Fruit fly (Drosophila melanogaster): Measurements from ENCODE around the gene dmt.

Gene dmt

DNA sequence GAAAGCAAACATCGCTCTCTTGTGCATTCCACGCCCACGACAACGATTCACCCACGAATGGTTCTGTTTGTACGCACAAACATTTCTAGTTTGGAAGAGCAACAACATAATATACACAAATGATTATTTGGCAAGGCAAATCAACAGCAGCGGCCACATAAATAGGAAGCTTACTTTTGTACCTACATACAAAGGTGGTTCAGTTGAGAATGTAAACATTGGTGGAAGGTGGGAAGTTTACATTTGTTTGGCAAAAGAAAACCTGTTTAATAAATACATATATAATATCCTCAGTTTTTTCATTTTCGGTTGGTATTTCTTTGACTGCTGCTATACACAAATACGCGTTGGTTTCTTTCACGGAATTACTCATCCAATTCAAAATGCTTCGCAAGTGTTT lies 8.4 kb upstream of the dmt start (continued):
- peak; percentile 79 for TF ChIP-seq gsb-n (tag; optimal IDR thresholded peaks at IDR 0.05)
- peak; percentile 62 for TF ChIP-seq Bdp1 (GFP tag; optimal IDR thresholded peaks at IDR 0.05)
- no peak for TF ChIP-seq Xrp1 (GFP tag; IDR thresholded peaks at IDR 0.05)
- no peak for TF ChIP-seq dimm (GFP tag; IDR thresholded peaks at IDR 0.05)
- TF ChIP-seq Xbp1 (GFP tag; optimal IDR thresholded peaks at IDR 0.05), result peak; percentile 89
- TF ChIP-seq run (tag; optimal IDR thresholded peaks at IDR 0.05), result peak; percentile 87
- no peak for TF ChIP-seq CG32767 (GFP tag; IDR thresholded peaks at IDR 0.05)
- peak; percentile 76 for TF ChIP-seq CG18011 (GFP tag; optimal IDR thresholded peaks at IDR 0.05)
- TF ChIP-seq MBD-R2 (GFP tag; IDR thresholded peaks at IDR 0.05), result no peak
- TF ChIP-seq CG18599 (GFP tag; optimal IDR thresholded peaks at IDR 0.05), result peak; percentile 92
- TF ChIP-seq CG15269 (tag; optimal IDR thresholded peaks at IDR 0.05), result peak; percentile 93
- no peak for TF ChIP-seq cad (GFP tag; optimal IDR thresholded peaks at IDR 0.05)
- TF ChIP-seq Ravus (GFP tag; IDR thresholded peaks at IDR 0.05), result no peak
- TF ChIP-seq CG4707 (GFP tag; optimal IDR thresholded peaks at IDR 0.05), result peak; percentile 81
- TF ChIP-seq CG4617 (GFP tag; optimal IDR thresholded peaks at IDR 0.05; ENCODE audit: borderline replicate concordance), result peak; percentile 51
- peak; percentile 91 for TF ChIP-seq CG12659 (GFP tag; optimal IDR thresholded peaks at IDR 0.05)
- peak; percentile 40 for TF ChIP-seq MESR4 (GFP tag; optimal IDR thresholded peaks at IDR 0.05)
- TF ChIP-seq Awh (GFP tag; IDR thresholded peaks at IDR 0.05), result no peak
- peak; percentile 82 for TF ChIP-seq CG14710 (tag; optimal IDR thresholded peaks at IDR 0.05)
- no peak for TF ChIP-seq CG13287 (GFP tag; IDR thresholded peaks at IDR 0.05; ENCODE audit: partially characterized antibody)
- no peak for TF ChIP-seq CG10959 (GFP tag; IDR thresholded peaks at IDR 0.05)
- peak; percentile 78 for TF ChIP-seq CG1602 (GFP tag; optimal IDR thresholded peaks at IDR 0.05)
- peak; percentile 79 for TF ChIP-seq CG10267 (tag; optimal IDR thresholded peaks at IDR 0.05)
- peak; percentile 76 to 80 for TF ChIP-seq chif (GFP tag; optimal IDR thresholded peaks at IDR 0.05)
- TF ChIP-seq CG15073 (GFP tag; optimal IDR thresholded peaks at IDR 0.05), result peak; percentile 55
- no peak for TF ChIP-seq CG16779 (GFP tag; IDR thresholded peaks at IDR 0.05)
- TF ChIP-seq ttk (GFP tag; IDR thresholded peaks at IDR 0.05), result no peak
- TF ChIP-seq CG12236 (GFP tag; optimal IDR thresholded peaks at IDR 0.05), result peak; percentile 74
- peak; percentile 71 for TF ChIP-seq CG1792 (GFP tag; optimal IDR thresholded peaks at IDR 0.05)
- TF ChIP-seq BEAF-32 (GFP tag; optimal IDR thresholded peaks at IDR 0.05), result no peak
- peak; percentile 91 for TF ChIP-seq CG12391 (tag; optimal IDR thresholded peaks at IDR 0.05)
- peak; percentile 70 for TF ChIP-seq CG8944 (GFP tag; optimal IDR thresholded peaks at IDR 0.05)
- TF ChIP-seq fu2 (GFP tag; optimal IDR thresholded peaks at IDR 0.05), result peak; percentile 69
- TF ChIP-seq CG9797 (GFP tag; optimal IDR thresholded peaks at IDR 0.05), result no peak
- TF ChIP-seq CG16813 (GFP tag; IDR thresholded peaks at IDR 0.05; ENCODE audit: partially characterized antibody), result no peak
- peak; percentile 87 for TF ChIP-seq CG13424 (tag; optimal IDR thresholded peaks at IDR 0.05)
- peak; percentile 91 for TF ChIP-seq grau (tag; optimal IDR thresholded peaks at IDR 0.05)
- peak; percentile 69 for TF ChIP-seq eyg (GFP tag; optimal IDR thresholded peaks at IDR 0.05)
- TF ChIP-seq CG15479 (GFP tag; optimal IDR thresholded peaks at IDR 0.05), result peak; percentile 58
- peak; percentile 90 for TF ChIP-seq kay (GFP tag; optimal IDR thresholded peaks at IDR 0.05)
- TF ChIP-seq insv (GFP tag; optimal IDR thresholded peaks at IDR 0.05), result peak in 1 of 2 experiments; percentile 33
- TF ChIP-seq B-H2 (GFP tag; optimal IDR thresholded peaks at IDR 0.05), result peak; percentile 60
- peak; percentile 73 for TF ChIP-seq pnt (GFP tag; optimal IDR thresholded peaks at IDR 0.05)
- no peak for TF ChIP-seq CG9932 (GFP tag; IDR thresholded peaks at IDR 0.05)
- no peak for TF ChIP-seq zfh1 (GFP tag; IDR thresholded peaks at IDR 0.05)
- TF ChIP-seq CG10431 (GFP tag; optimal IDR thresholded peaks at IDR 0.05), result peak; percentile 27
- TF ChIP-seq NC2α (GFP tag; optimal IDR thresholded peaks at IDR 0.05), result peak; percentile 72
- TF ChIP-seq Vsx1 (GFP tag; optimal IDR thresholded peaks at IDR 0.05), result peak; percentile 81
- no peak for TF ChIP-seq br (optimal IDR thresholded peaks at IDR 0.05)
- TF ChIP-seq seq (GFP tag; IDR thresholded peaks at IDR 0.05), result no peak
- peak; percentile 83 to 84 for TF ChIP-seq Pdp1 (GFP tag; optimal IDR thresholded peaks at IDR 0.05)
